Fruit fly (Drosophila melanogaster) whole organism, embryonic: ENCODE data around the gene CG11267.
A peak's percentile ranks its signal among the peaks of the same experiment; 100 is the strongest.

Experiments used
- Bteb2 ChIP-seq: fragments of 200-800 bp; sonication (Bioruptor generic); optimal IDR thresholded peaks from 2 replicates; lab custom pipeline; 2016; ENCODE audit warnings: missing biosample characterization, missing genetic modification characterization
- CG10147 ChIP-seq: fragments of 200-800 bp; sonication (Bioruptor generic); optimal IDR thresholded peaks from 2 replicates; lab custom pipeline; 2019; ENCODE audit warnings: missing biosample characterization, mild to moderate bottlenecking, missing genetic modification characterization, moderate library complexity
- CG10959 ChIP-seq: fragments of 200-800 bp; sonication (Bioruptor generic); IDR thresholded peaks from 2 replicates; pipeline ENCODE4 v1.3.6; 2022; ENCODE audit warnings: missing biosample characterization, missing genetic modification characterization
- CG11398 ChIP-seq: fragments of 200-800 bp; sonication (Bioruptor generic); optimal IDR thresholded peaks from 2 replicates; lab custom pipeline; 2016; ENCODE audit warnings: missing biosample characterization, missing genetic modification characterization
- CG11456 ChIP-seq: fragments of 200-800 bp; sonication (Bioruptor generic); IDR thresholded peaks from 3 replicates; pipeline ENCODE4 v1.3.6; 2022; ENCODE audit warnings: missing biosample characterization, missing genetic modification characterization
- CG11560 ChIP-seq: fragments of 200-800 bp; sonication (Bioruptor generic); IDR thresholded peaks from 3 replicates; pipeline ENCODE4 v1.3.6; 2022; ENCODE audit warnings: missing biosample characterization, missing genetic modification characterization
- CG11723 ChIP-seq: fragments of 200-800 bp; sonication (Bioruptor generic); optimal IDR thresholded peaks from 2 replicates; lab custom pipeline; 2017; ENCODE audit warnings: missing biosample characterization, mild to moderate bottlenecking, missing genetic modification characterization
- CG12219 ChIP-seq: fragments of 200-800 bp; sonication (Bioruptor generic); optimal IDR thresholded peaks from 3 replicates; lab custom pipeline; 2018; ENCODE audit warnings: missing biosample characterization, mild to moderate bottlenecking, missing genetic modification characterization
- CG14441 ChIP-seq: fragments of 200-800 bp; sonication (Bioruptor generic); IDR thresholded peaks from 2 replicates; pipeline ENCODE4 v1.3.6; 2022; ENCODE audit warnings: missing biosample characterization, missing genetic modification characterization
- CG14860 ChIP-seq: fragments of 200-800 bp; sonication (Bioruptor generic); IDR thresholded peaks from 3 replicates; pipeline ENCODE4 v1.3.6; 2022; ENCODE audit warnings: missing biosample characterization, missing genetic modification characterization; ENCODE audit not compliant: partially characterized antibody
- CG15479 ChIP-seq: fragments of 200-800 bp; sonication (Bioruptor generic); optimal IDR thresholded peaks from 3 replicates; lab custom pipeline; 2019; ENCODE audit warnings: missing biosample characterization, mild to moderate bottlenecking, missing genetic modification characterization, moderate library complexity
- CG15601 ChIP-seq: fragments of 200-800 bp; sonication (Bioruptor generic); optimal IDR thresholded peaks from 3 replicates; lab custom pipeline; 2019; ENCODE audit warnings: missing biosample characterization, mild to moderate bottlenecking, missing genetic modification characterization, moderate library complexity
- CG18619 ChIP-seq: fragments of 200-800 bp; sonication (Bioruptor generic); optimal IDR thresholded peaks from 3 replicates; lab custom pipeline; 2017; ENCODE audit warnings: missing biosample characterization, mild to moderate bottlenecking, missing genetic modification characterization
- CG31441 ChIP-seq: fragments of 200-800 bp; sonication (Bioruptor generic); IDR thresholded peaks from 2 replicates; pipeline ENCODE4 v1.3.6; 2022; ENCODE audit warnings: missing biosample characterization, missing genetic modification characterization
- CG3407 ChIP-seq: fragments of 200-800 bp; sonication (Bioruptor generic); optimal IDR thresholded peaks from 2 replicates; lab custom pipeline; 2018; ENCODE audit warnings: missing biosample characterization, mild to moderate bottlenecking, missing genetic modification characterization
- CG4404 ChIP-seq: fragments of 200-800 bp; sonication (Bioruptor generic); IDR thresholded peaks from 2 replicates; pipeline ENCODE4 v1.3.6; 2022; ENCODE audit warnings: missing biosample characterization, missing genetic modification characterization
- CG4424 ChIP-seq: fragments of 200-800 bp; sonication (Bioruptor generic); optimal IDR thresholded peaks from 3 replicates; lab custom pipeline; 2016; ENCODE audit warnings: missing biosample characterization, missing genetic modification characterization
- CG5245 ChIP-seq: fragments of 200-800 bp; sonication (Bioruptor generic); optimal IDR thresholded peaks from 3 replicates; lab custom pipeline; 2016; ENCODE audit warnings: missing biosample characterization, missing genetic modification characterization
- CG8359 ChIP-seq: fragments of 200-800 bp; sonication (Bioruptor generic); optimal IDR thresholded peaks from 2 replicates; lab custom pipeline; 2017; ENCODE audit warnings: missing biosample characterization, mild to moderate bottlenecking, missing genetic modification characterization, borderline replicate concordance
- Dll ChIP-seq: fragments of 200-800 bp; sonication (Bioruptor generic); IDR thresholded peaks from 4 replicates; pipeline ENCODE4 v1.3.6; 2022; ENCODE audit warnings: missing biosample characterization, missing genetic modification characterization; ENCODE audit not compliant: partially characterized antibody
- Elba2 ChIP-seq: fragments of 200-800 bp; sonication (Bioruptor generic); optimal IDR thresholded peaks from 3 replicates; lab custom pipeline; 2016; ENCODE audit warnings: missing biosample characterization, missing genetic modification characterization
- HLH3B ChIP-seq: fragments of 200-800 bp; sonication (Bioruptor generic); IDR thresholded peaks from 2 replicates; pipeline ENCODE4 v1.3.6; 2022; ENCODE audit warnings: missing biosample characterization, missing genetic modification characterization
- Hr39 ChIP-seq: fragments of >200 bp; optimal IDR thresholded peaks from 2 replicates; lab custom pipeline; 2017
- Hsf ChIP-seq: fragments of 200-800 bp; sonication (Bioruptor generic); optimal IDR thresholded peaks from 3 replicates; lab custom pipeline; 2016; ENCODE audit warnings: missing biosample characterization, missing genetic modification characterization
- Med ChIP-seq: fragments of 200-800 bp; sonication (Bioruptor generic); peaks from one replicate; lab custom pipeline; 2016; ENCODE audit warnings: missing biosample characterization, missing genetic modification characterization, mild to moderate bottlenecking, inconsistent platforms, moderate library complexity
- Opbp ChIP-seq: fragments of 200-800 bp; sonication (Bioruptor generic); IDR thresholded peaks from 3 replicates; pipeline ENCODE4 v1.3.6; 2022; ENCODE audit warnings: missing biosample characterization, missing genetic modification characterization; ENCODE audit not compliant: partially characterized antibody
- Rx ChIP-seq: fragments of 200-800 bp; sonication (Bioruptor generic); IDR thresholded peaks from 2 replicates; pipeline ENCODE4 v1.3.6; 2022; ENCODE audit warnings: missing biosample characterization, missing genetic modification characterization
- Spps ChIP-seq: fragments of 200-800 bp; sonication (Bioruptor generic); optimal IDR thresholded peaks from 2 replicates; lab custom pipeline; 2018; ENCODE audit warnings: missing biosample characterization, mild to moderate bottlenecking, missing genetic modification characterization
- Sry-δ ChIP-seq: fragments of 200-800 bp; sonication (Bioruptor generic); optimal IDR thresholded peaks from 2 replicates; lab custom pipeline; 2016; ENCODE audit warnings: missing biosample characterization, missing genetic modification characterization
- Stat92E ChIP-seq, 3 experiments: fragments of >200 bp in 2 of 3; fragments of 200-800 bp in 1 of 3; sonication (Bioruptor generic) in 1 of 3; optimal IDR thresholded peaks; 2 replicates each; lab custom pipeline; 2017 to 2019; ENCODE audit warnings: missing biosample characterization in 3 of 3, missing genetic modification characterization in 3 of 3, mild to moderate bottlenecking in 1 of 3, moderate library complexity in 1 of 3
- bigmax ChIP-seq: fragments of 200-800 bp; sonication (Bioruptor generic); optimal IDR thresholded peaks from 2 replicates; lab custom pipeline; 2018; ENCODE audit warnings: missing biosample characterization, mild to moderate bottlenecking, missing genetic modification characterization
- bsh ChIP-seq, 2 experiments: fragments of 200-800 bp; sonication (Bioruptor generic); optimal IDR thresholded peaks; 2 replicates each; lab custom pipeline; 2017 to 2018; ENCODE audit warnings: mild to moderate bottlenecking in 2 of 2, missing biosample characterization in 2 of 2, missing genetic modification characterization in 2 of 2, moderate library complexity in 1 of 2
- dm ChIP-seq: fragments of 200-800 bp; sonication (Bioruptor generic); optimal IDR thresholded peaks from 3 replicates; lab custom pipeline; 2016; ENCODE audit warnings: missing biosample characterization, missing genetic modification characterization
- esg ChIP-seq: fragments of 200-800 bp; sonication (Bioruptor generic); conservative IDR thresholded peaks from 2 replicates; pipeline ENCODE4 v1.3.6; 2022; ENCODE audit warnings: missing biosample characterization, missing genetic modification characterization
- exex ChIP-seq: fragments of 200-800 bp; sonication (Bioruptor generic); optimal IDR thresholded peaks from 4 replicates; lab custom pipeline; 2018; ENCODE audit warnings: missing biosample characterization, mild to moderate bottlenecking, missing genetic modification characterization, moderate library complexity
- her ChIP-seq: fragments of 200-800 bp; sonication (Bioruptor generic); optimal IDR thresholded peaks from 2 replicates; lab custom pipeline; 2016; ENCODE audit warnings: missing biosample characterization, missing genetic modification characterization
- hkb ChIP-seq, 2 experiments: fragments of 200-800 bp in 1 of 2; fragments of >200 bp in 1 of 2; sonication (Bioruptor generic) in 1 of 2; IDR thresholded peaks in 1 of 2; optimal IDR thresholded peaks in 1 of 2; 2 replicates each; pipeline versions ENCODE4 v1.3.6 to Lab custom; 2017 to 2022; ENCODE audit warnings: missing biosample characterization in 1 of 2, missing genetic modification characterization in 1 of 2
- inv ChIP-seq: fragments of 200-800 bp; sonication (Bioruptor generic); IDR thresholded peaks from 2 replicates; pipeline ENCODE4 v1.3.6; 2022; ENCODE audit warnings: missing biosample characterization, missing genetic modification characterization; ENCODE audit not compliant: partially characterized antibody
- kay ChIP-seq: fragments of 200-800 bp; sonication (Bioruptor generic); optimal IDR thresholded peaks from 2 replicates; lab custom pipeline; 2016; ENCODE audit warnings: missing biosample characterization, missing genetic modification characterization
- ken ChIP-seq: fragments of 200-800 bp; sonication (Bioruptor generic); IDR thresholded peaks from 3 replicates; pipeline ENCODE4 v1.3.6; 2022; ENCODE audit warnings: missing biosample characterization, missing genetic modification characterization
- lilli ChIP-seq: fragments of 200-800 bp; sonication (Bioruptor generic); optimal IDR thresholded peaks from 3 replicates; lab custom pipeline; 2016; ENCODE audit warnings: missing biosample characterization, missing genetic modification characterization
- lmd ChIP-seq: fragments of 200-800 bp; sonication (Bioruptor generic); IDR thresholded peaks from 2 replicates; pipeline ENCODE4 v1.3.6; 2022; ENCODE audit warnings: missing biosample characterization, missing genetic modification characterization
- pan ChIP-seq, 4 experiments: fragments of >200 bp in 3 of 4; fragments of 200-800 bp in 1 of 4; sonication (Bioruptor generic) in 1 of 4; optimal IDR thresholded peaks in 3 of 4; IDR thresholded peaks in 1 of 4; 2 replicates each; pipeline versions ENCODE4 v1.3.6 to Lab custom; 2017 to 2022; ENCODE audit warnings: missing biosample characterization in 2 of 4, missing genetic modification characterization in 2 of 4, mixed read lengths in 1 of 4
- pho ChIP-seq: fragments of 200-800 bp; sonication (Bioruptor generic); optimal IDR thresholded peaks from 2 replicates; lab custom pipeline; 2016; ENCODE audit warnings: missing biosample characterization, missing genetic modification characterization
- pita ChIP-seq: fragments of 200-800 bp; sonication (Bioruptor generic); optimal IDR thresholded peaks from 2 replicates; lab custom pipeline; 2017; ENCODE audit warnings: missing biosample characterization, mild to moderate bottlenecking, missing genetic modification characterization
- sim ChIP-seq: fragments of 200-800 bp; sonication (Bioruptor generic); IDR thresholded peaks from 2 replicates; pipeline ENCODE4 v1.3.6; 2022; ENCODE audit warnings: missing biosample characterization, missing genetic modification characterization
- sob ChIP-seq: fragments of 200-800 bp; sonication (Bioruptor generic); IDR thresholded peaks from 2 replicates; pipeline ENCODE4 v1.3.6; 2022; ENCODE audit warnings: missing biosample characterization, missing genetic modification characterization
- sqz ChIP-seq: fragments of 200-800 bp; sonication (Bioruptor generic); optimal IDR thresholded peaks from 3 replicates; lab custom pipeline; 2018; ENCODE audit warnings: missing biosample characterization, mild to moderate bottlenecking, missing genetic modification characterization
- unc-4 ChIP-seq: fragments of 200-800 bp; sonication (Bioruptor generic); IDR thresholded peaks from 2 replicates; pipeline ENCODE4 v1.3.6; 2022; ENCODE audit warnings: missing biosample characterization, missing genetic modification characterization; ENCODE audit not compliant: partially characterized antibody

CG11267 gene

DNA sequence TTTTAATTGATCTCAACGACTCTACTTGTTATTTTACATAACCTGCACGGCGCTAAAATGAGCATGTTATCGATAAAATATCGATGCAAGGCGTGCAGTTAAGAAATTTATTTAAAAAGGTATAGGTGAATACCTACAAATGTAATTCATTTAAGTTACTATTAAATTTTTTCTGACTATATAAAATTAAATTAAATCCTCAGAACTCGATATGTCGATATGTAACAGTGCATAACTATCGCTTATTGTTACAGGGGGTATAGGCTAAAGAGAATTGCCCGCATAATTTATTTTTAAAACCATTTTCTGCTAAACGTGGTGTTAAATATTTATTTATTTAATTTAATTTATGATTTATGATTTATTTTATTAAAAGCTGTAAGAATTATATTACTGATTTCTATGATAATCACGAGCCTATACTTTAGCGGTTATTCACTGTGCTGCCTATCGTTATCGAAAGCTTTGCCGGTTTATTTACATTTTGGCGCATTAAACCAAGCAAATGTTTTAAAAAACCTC, 2.0 kb downstream of the CG11267 start, which contains the start of the genes mRpL20 and Icmt (continued):
- TF ChIP-seq CG4424 (GFP tag; lab: Kevin White, UChicago): peak; percentile 82
- TF ChIP-seq Opbp (GFP tag; lab: Robert Waterston, UW): peak; percentile 41
- TF ChIP-seq her: no peak
- TF ChIP-seq CG11560 (tag; lab: Robert Waterston, UW): peak; percentile 91
- TF ChIP-seq CG12219: peak; percentile 82
- peak; percentile 40 for TF ChIP-seq CG5245 (GFP tag; lab: Kevin White, UChicago)
- TF ChIP-seq HLH3B: peak; percentile 97
- TF ChIP-seq ken (GFP tag; lab: Robert Waterston, UW): peak; percentile 97
- TF ChIP-seq hkb (optimal IDR thresholded peaks at IDR 0.05; lab: Kevin White, UChicago): no peak
- peak; percentile 96 for TF ChIP-seq hkb (GFP tag; IDR thresholded peaks at IDR 0.05; lab: Robert Waterston, UW)
- peak; percentile 95 for TF ChIP-seq CG31441 (GFP tag; lab: Robert Waterston, UW)
- peak; percentile 46 for TF ChIP-seq pho (GFP tag; lab: Kevin White, UChicago)
- peak; percentile 97 for TF ChIP-seq CG14441 (GFP tag; lab: Robert Waterston, UW)
- no peak for TF ChIP-seq pita (GFP tag; lab: Kevin White, UChicago)
- peak; percentile 96 for TF ChIP-seq CG11456
- TF ChIP-seq CG4404 (GFP tag; lab: Robert Waterston, UW): peak; percentile 89
- peak; percentile 78 for TF ChIP-seq CG10959 (GFP tag; lab: Robert Waterston, UW)
- peak; percentile 84 for TF ChIP-seq sim
- peak; percentile 74 for TF ChIP-seq Spps
- TF ChIP-seq dm (GFP tag; lab: Kevin White, UChicago): no peak
- no peak for TF ChIP-seq CG15479 (GFP tag; lab: Kevin White, UChicago)
- TF ChIP-seq lmd (GFP tag; lab: Robert Waterston, UW): peak; percentile 98
- peak; percentile 77 for TF ChIP-seq CG10147
- peak; percentile 78; the same call in 2 of the 3 replicates for TF ChIP-seq CG14860
- TF ChIP-seq CG11723: peak; percentile 75
- peak; percentile 65 for TF ChIP-seq inv (GFP tag; lab: Robert Waterston, UW)
- TF ChIP-seq Stat92E (GFP tag; optimal IDR thresholded peaks at IDR 0.05; lab: Kevin White, UChicago): peak in 1 of 3 experiments; percentile 82
- TF ChIP-seq Med: peak; percentile 82
- TF ChIP-seq CG18619: peak; percentile 87
- TF ChIP-seq CG3407 (GFP tag; lab: Kevin White, UChicago): peak; percentile 88
- TF ChIP-seq Sry-δ (GFP tag; lab: Kevin White, UChicago): peak; percentile 33
- TF ChIP-seq exex (tag; lab: Kevin White, UChicago): peak; percentile 63
- TF ChIP-seq Hsf (GFP tag; lab: Kevin White, UChicago): peak; percentile 72
- TF ChIP-seq CG8359: peak; percentile 25
- no peak for TF ChIP-seq Hr39 (lab: Kevin White, UChicago)
- no peak for TF ChIP-seq pan (optimal IDR thresholded peaks at IDR 0.05; lab: Kevin White, UChicago)
- peak in 1 of 2 experiments; percentile 98 for TF ChIP-seq pan (GFP tag; optimal IDR thresholded peaks at IDR 0.05 in 1 of 2, IDR thresholded peaks at IDR 0.05 in 1 of 2)
- peak; percentile 54 for TF ChIP-seq sqz (GFP tag; lab: Kevin White, UChicago)
- TF ChIP-seq Rx (GFP tag; lab: Robert Waterston, UW): peak; percentile 91
- TF ChIP-seq Dll (GFP tag; lab: Robert Waterston, UW): peak; percentile 81
- peak; percentile 77 for TF ChIP-seq bigmax (GFP tag; lab: Kevin White, UChicago)
- TF ChIP-seq kay (GFP tag; lab: Kevin White, UChicago): peak; percentile 75
- TF ChIP-seq Bteb2 (GFP tag; lab: Kevin White, UChicago): peak; percentile 51
- TF ChIP-seq sob (GFP tag; lab: Robert Waterston, UW): peak; percentile 92
- TF ChIP-seq lilli (GFP tag; lab: Kevin White, UChicago): peak; percentile 87
- peak; percentile 89 for TF ChIP-seq esg
- peak; percentile 92 for TF ChIP-seq CG15601
- TF ChIP-seq bsh (GFP tag; optimal IDR thresholded peaks at IDR 0.05; lab: Kevin White, UChicago): peak; percentile 74 to 97
- no peak for TF ChIP-seq Elba2 (GFP tag; lab: Kevin White, UChicago)
- TF ChIP-seq CG11398 (GFP tag; lab: Kevin White, UChicago): no peak
- peak; percentile 79 for TF ChIP-seq unc-4 (GFP tag; lab: Robert Waterston, UW)
